Worm (Caenorhabditis elegans): ENCODE results near the gene K08F8.15.

K08F8.15 gene

ce11 chrII:8730960-8731693 is 35.5 kb upstream of the K08F8.15 start:
- TF ChIP-seq nhr-2 (tag; optimal IDR thresholded peaks at IDR 0.05) (no peak), pha-4 (tag; optimal IDR thresholded peaks at IDR 0.05) (peak; percentile 86), ham-2 (GFP tag; optimal IDR thresholded peaks at IDR 0.05) (no peak), nhr-28 (tag; optimal IDR thresholded peaks at IDR 0.05) (no peak), elt-3 (tag; optimal IDR thresholded peaks at IDR 0.05) (no peak), zip-8 (tag; optimal IDR thresholded peaks at IDR 0.05) (peak; percentile 83), tbx-8 (GFP tag; optimal IDR thresholded peaks at IDR 0.05) (no peak), unc-39 (tag; optimal IDR thresholded peaks at IDR 0.05) (no peak), lin-13 (tag; optimal IDR thresholded peaks at IDR 0.05) (no peak), ztf-11 (tag; optimal IDR thresholded peaks at IDR 0.05) (no peak)

- TF ChIP-seq hlh-1 (tag; optimal IDR thresholded peaks at IDR 0.05) (no peak), mab-5 (tag; optimal IDR thresholded peaks at IDR 0.05) (no peak), nhr-76 (tag; optimal IDR thresholded peaks at IDR 0.05) (no peak), mep-1 (tag; optimal IDR thresholded peaks at IDR 0.05) (no peak), pha-4 (tag; optimal IDR thresholded peaks at IDR 0.05) (peak; percentile 96)
These were observed 34.8 kb upstream of the K08F8.15 start for ce11 chrII:8731736-8732229.

- TF ChIP-seq pha-4 (tag; optimal IDR thresholded peaks at IDR 0.05) (peak; percentile 96), ceh-83 (GFP tag; optimal IDR thresholded peaks at IDR 0.05) (no peak), sem-2 (GFP tag; optimal IDR thresholded peaks at IDR 0.05) (no peak)
These were observed 34.1 kb upstream of the K08F8.15 start, which contains the start of gene rol-6 for ce11 chrII:8732339-8733100. TSS of gene rol-6 (plus strand) at chrII:8733050.

ce11 chrII:8733627-8734026 is 33.0 kb upstream of the K08F8.15 start:
- TF ChIP-seq ces-1 (GFP tag; optimal IDR thresholded peaks at IDR 0.05) = no peak
- no peak for TF ChIP-seq lin-32 (GFP tag; optimal IDR thresholded peaks at IDR 0.05)
- TF ChIP-seq elt-1 (tag; optimal IDR thresholded peaks at IDR 0.05; ENCODE audit: borderline replicate concordance, insufficient read depth) = no peak
- TF ChIP-seq ham-2 (GFP tag; optimal IDR thresholded peaks at IDR 0.05) = no peak
- TF ChIP-seq pha-4 (tag; optimal IDR thresholded peaks at IDR 0.05) = peak; percentile 44
- TF ChIP-seq mep-1 (tag; optimal IDR thresholded peaks at IDR 0.05) = no peak
- TF ChIP-seq snpc-4 (tag; optimal IDR thresholded peaks at IDR 0.05) = no peak
- TF ChIP-seq M03D4.4 (tag; optimal IDR thresholded peaks at IDR 0.05) = no peak

ce11 chrII:8737456-8737855 is 29.2 kb upstream of the K08F8.15 start, which contains the start of gene idpb-4:
TSS of gene idpb-4 (minus strand) at chrII:8737556.
- no peak for TF ChIP-seq hlh-1 (tag; optimal IDR thresholded peaks at IDR 0.05)
- peak; percentile 72 for TF ChIP-seq zip-8 (tag; optimal IDR thresholded peaks at IDR 0.05)

ce11 chrII:8738244-8738643 is 28.4 kb upstream of the K08F8.15 start:
- TF ChIP-seq mls-2 (tag; optimal IDR thresholded peaks at IDR 0.05) (no peak), flh-1 (GFP tag; optimal IDR thresholded peaks at IDR 0.05) (no peak), unc-120 (tag; optimal IDR thresholded peaks at IDR 0.05; ENCODE audit: poor library complexity, severe bottlenecking) (no peak), ceh-83 (GFP tag; optimal IDR thresholded peaks at IDR 0.05) (no peak), bed-3 (GFP tag; optimal IDR thresholded peaks at IDR 0.05) (no peak), nhr-237 (tag; optimal IDR thresholded peaks at IDR 0.05) (no peak), nhr-12 (tag; optimal IDR thresholded peaks at IDR 0.05) (no peak), nhr-2 (tag; optimal IDR thresholded peaks at IDR 0.05) (no peak), sptf-1 (tag; optimal IDR thresholded peaks at IDR 0.05) (no peak), tbx-8 (GFP tag; optimal IDR thresholded peaks at IDR 0.05) (no peak)

All from whole organism, mixed stage, embryonic.